Worm (Caenorhabditis elegans) whole organism, L4/young adult: ENCODE results near the gene ZK856.11.
A peak's percentile ranks its signal among the peaks of the same experiment; 100 is the strongest.

Experiments used
- W03F9.2 ChIP-seq: fragments of 150-350 bp; optimal IDR thresholded peaks from 2 replicates; lab custom pipeline; 2014; ENCODE audit warnings: missing biosample characterization, missing genetic modification characterization
- dao-5 ChIP-seq: sonication (generic microtip); optimal IDR thresholded peaks from 2 replicates; lab custom pipeline; 2016; ENCODE audit warnings: missing genotype, missing genetic modification characterization, moderate library complexity, missing compliant biosample characterization
- him-1 ChIP-seq: sonication (generic microtip); optimal IDR thresholded peaks from 2 replicates; lab custom pipeline; 2016; ENCODE audit warnings: missing genotype, missing genetic modification reagents, missing genetic modification characterization, missing compliant biosample characterization

ZK856.11 gene

ce11 chrV:10178166-10178565, 26.6 kb downstream of the ZK856.11 start:
- TF ChIP-seq W03F9.2 (tag; lab: Kevin White, UChicago), result peak; percentile 55
- peak; percentile 40 for TF ChIP-seq him-1 (tag; lab: Kevin White, UChicago)
- no peak for TF ChIP-seq dao-5 (tag; lab: Kevin White, UChicago)

ce11 chrV:10174632-10175075, 30.1 kb downstream of the ZK856.11 start:
- no peak for TF ChIP-seq dao-5 (tag; lab: Kevin White, UChicago)
- peak; percentile 95 for TF ChIP-seq him-1 (tag; lab: Kevin White, UChicago)

- no peak for TF ChIP-seq W03F9.2 (tag; lab: Kevin White, UChicago)
- TF ChIP-seq him-1 (tag; lab: Kevin White, UChicago), result no peak
- no peak for TF ChIP-seq dao-5 (tag; lab: Kevin White, UChicago)
Observed at ce11 chrV:10173653-10174052, 31.1 kb downstream of the ZK856.11 start, which contains the start of gene egl-3. Gene egl-3 (minus strand): TSS chrV:10173753.

- TF ChIP-seq him-1 (tag; lab: Kevin White, UChicago) (peak; percentile 93), W03F9.2 (tag; lab: Kevin White, UChicago) (no peak)
Observed at ce11 chrV:10168870-10169269, 35.9 kb downstream of the ZK856.11 start.

ce11 chrV:10166368-10166767, 38.4 kb downstream of the ZK856.11 start, which contains the start of gene C51E3.6:
Gene C51E3.6 (minus strand): TSS chrV:10166468.
- TF ChIP-seq dao-5 (tag; lab: Kevin White, UChicago), result no peak
- no peak for TF ChIP-seq W03F9.2 (tag; lab: Kevin White, UChicago)
- no peak for TF ChIP-seq him-1 (tag; lab: Kevin White, UChicago)

- TF ChIP-seq dao-5 (tag; lab: Kevin White, UChicago) (no peak), W03F9.2 (tag; lab: Kevin White, UChicago) (no peak), him-1 (tag; lab: Kevin White, UChicago) (no peak)
Observed at ce11 chrV:10160954-10161353, 43.8 kb downstream of the ZK856.11 start, which contains the start of gene C51E3.10. Gene C51E3.10 (minus strand): TSS chrV:10161134.

ce11 chrV:10159972-10160371, 44.8 kb downstream of the ZK856.11 start:
- TF ChIP-seq dao-5 (tag; lab: Kevin White, UChicago) (no peak), him-1 (tag; lab: Kevin White, UChicago) (no peak), W03F9.2 (tag; lab: Kevin White, UChicago) (no peak)

- TF ChIP-seq dao-5 (tag; lab: Kevin White, UChicago), result no peak
- TF ChIP-seq him-1 (tag; lab: Kevin White, UChicago), result no peak
- TF ChIP-seq W03F9.2 (tag; lab: Kevin White, UChicago), result no peak
Observed at ce11 chrV:10158528-10158927, 46.2 kb downstream of the ZK856.11 start, which contains the start of gene srsx-30. Gene srsx-30 (plus strand): TSS chrV:10158828.

ce11 chrV:10154698-10155097, 50.0 kb downstream of the ZK856.11 start, which contains the start of gene srsx-29:
Gene srsx-29 (plus strand): TSS chrV:10154998.
- TF ChIP-seq dao-5 (tag; lab: Kevin White, UChicago), result no peak
- TF ChIP-seq W03F9.2 (tag; lab: Kevin White, UChicago), result no peak
- no peak for TF ChIP-seq him-1 (tag; lab: Kevin White, UChicago)
